Fruit fly (Drosophila melanogaster) whole organism: Measurements from ENCODE around the gene moi.

ENCODE experiments used
- CG8478 ChIP-seq: fragments of >200 bp; optimal IDR thresholded peaks from 2 replicates; lab custom pipeline; 2018; ENCODE audit warnings: inconsistent platforms
- Dll ChIP-seq: fragments of >200 bp; optimal IDR thresholded peaks from 2 replicates; lab custom pipeline; 2017
- EcR ChIP-seq, 2 experiments: fragments of >200 bp; optimal IDR thresholded peaks; 2 replicates each; lab custom pipeline; 2017; ENCODE audit warnings: missing biosample characterization in 2 of 2, missing genetic modification characterization in 2 of 2, missing genetic modification reagents in 2 of 2
- pan ChIP-seq: fragments of >200 bp; optimal IDR thresholded peaks from 2 replicates; lab custom pipeline; 2017
- psq ChIP-seq: fragments of >200 bp; optimal IDR thresholded peaks from 2 replicates; lab custom pipeline; 2017
- usp ChIP-seq: fragments of >200 bp; optimal IDR thresholded peaks from 2 replicates; lab custom pipeline; 2017; ENCODE audit warnings: missing biosample characterization, missing genetic modification characterization, mixed read lengths

DNA sequence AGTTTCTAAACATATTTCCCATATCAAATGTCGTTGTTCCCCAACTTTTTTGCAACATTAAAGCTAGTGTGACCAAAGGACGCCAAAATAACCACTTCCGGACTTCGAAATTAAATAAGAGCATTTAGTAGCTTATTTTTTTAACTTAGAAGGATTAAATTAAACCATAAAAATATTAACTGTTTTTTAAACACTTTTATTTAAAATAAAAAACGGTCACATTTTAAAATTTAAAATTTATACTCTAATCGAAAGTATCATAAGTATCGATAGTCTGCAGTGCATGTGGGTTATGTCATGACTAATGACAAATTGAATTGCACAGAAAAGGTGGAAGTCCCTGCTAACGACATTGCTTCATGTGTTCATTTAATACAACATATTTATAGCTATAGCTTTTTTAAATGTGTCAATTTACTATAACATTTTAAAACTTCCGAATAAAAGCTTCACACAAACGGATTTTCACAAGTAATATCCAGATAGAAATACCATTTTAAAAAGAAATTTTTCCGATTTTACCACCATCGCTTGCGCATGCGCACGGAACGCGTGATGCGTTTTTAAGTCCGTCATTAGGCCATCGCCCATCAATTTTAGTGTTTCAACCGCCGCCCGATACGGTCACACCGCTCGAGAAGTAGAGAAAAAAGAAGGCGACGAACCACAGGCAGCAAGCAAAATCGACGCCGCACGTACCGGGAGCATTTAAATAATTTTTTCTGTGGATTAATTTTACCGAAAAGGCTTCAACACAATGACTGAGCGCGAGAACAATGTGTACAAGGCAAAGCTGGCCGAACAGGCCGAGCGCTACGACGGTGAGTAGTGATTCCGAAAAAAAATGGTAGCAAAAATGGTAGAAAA, 13.0 kb upstream of the moi start, which contains the start of the genes CG7156 and 14-3-3epsilon:
- TF ChIP-seq pan (lab: Kevin White, UChicago), result no peak
- no peak for TF ChIP-seq EcR (GFP tag; optimal IDR thresholded peaks at IDR 0.05; lab: Kevin White, UChicago)
- no peak for TF ChIP-seq usp (GFP tag; lab: Kevin White, UChicago)
- no peak for TF ChIP-seq CG8478 (lab: Kevin White, UChicago)
- TF ChIP-seq Dll (lab: Kevin White, UChicago), result no peak
- TF ChIP-seq psq (lab: Kevin White, UChicago), result no peak
